Worm (Caenorhabditis elegans): ENCODE measurements around the gene col-75.
A peak's percentile ranks its signal among the peaks of the same experiment; 100 is the strongest.

The col-75 gene

ce11 chrII:6386467-6386866 is 39.6 kb upstream of the col-75 start, which contains the start of gene F58F12.4:
F58F12.4 (plus strand) TSS chrII:6386767.
- TF ChIP-seq nhr-43 (tag; optimal IDR thresholded peaks at IDR 0.05; ENCODE audit: poor library complexity, severe bottlenecking) (no peak), nhr-11 (tag; optimal IDR thresholded peaks at IDR 0.05) (no peak), ceh-28 (tag; optimal IDR thresholded peaks at IDR 0.05) (no peak), nhr-76 (tag; optimal IDR thresholded peaks at IDR 0.05) (no peak), ztf-11 (tag; optimal IDR thresholded peaks at IDR 0.05) (no peak), aly-2 (tag; optimal IDR thresholded peaks at IDR 0.05) (no peak), jun-1 (tag; optimal IDR thresholded peaks at IDR 0.05) (no peak), ZK546.5 (tag; optimal IDR thresholded peaks at IDR 0.05) (no peak), nhr-23 (tag; optimal IDR thresholded peaks at IDR 0.05) (no peak), nhr-25 (tag; optimal IDR thresholded peaks at IDR 0.05) (no peak), mml-1 (tag; optimal IDR thresholded peaks at IDR 0.05) (no peak), tbx-2 (tag; optimal IDR thresholded peaks at IDR 0.05) (no peak), fos-1 (tag; optimal IDR thresholded peaks at IDR 0.05) (no peak), ceh-82 (tag; optimal IDR thresholded peaks at IDR 0.05) (no peak)

- no peak for TF ChIP-seq egl-27 (tag; optimal IDR thresholded peaks at IDR 0.05)
- no peak for TF ChIP-seq ceh-82 (tag; optimal IDR thresholded peaks at IDR 0.05)
- TF ChIP-seq elt-3 (tag; optimal IDR thresholded peaks at IDR 0.05), result no peak
Observed at ce11 chrII:6387937-6388336, 38.2 kb upstream of the col-75 start, which contains the start of gene F58F12.2. F58F12.2 (minus strand) TSS chrII:6388037.

- no peak for TF ChIP-seq aly-2 (tag; optimal IDR thresholded peaks at IDR 0.05)
- TF ChIP-seq unc-39 (tag; optimal IDR thresholded peaks at IDR 0.05), result no peak
- no peak for TF ChIP-seq elt-1 (tag; optimal IDR thresholded peaks at IDR 0.05)
- no peak for TF ChIP-seq nhr-77 (tag; optimal IDR thresholded peaks at IDR 0.05)
- TF ChIP-seq nhr-25 (tag; optimal IDR thresholded peaks at IDR 0.05), result no peak
- TF ChIP-seq mdl-1 (tag; optimal IDR thresholded peaks at IDR 0.05), result no peak
Observed at ce11 chrII:6391195-6391594, 34.9 kb upstream of the col-75 start, which contains the start of gene F58F12.3. F58F12.3 (minus strand) TSS chrII:6391295.

ce11 chrII:6394037-6394436 is 32.1 kb upstream of the col-75 start:
- TF ChIP-seq mdl-1 (tag; optimal IDR thresholded peaks at IDR 0.05) (no peak), zag-1 (tag; optimal IDR thresholded peaks at IDR 0.05) (no peak), lin-15B (tag; optimal IDR thresholded peaks at IDR 0.05) (no peak), eor-1 (tag; optimal IDR thresholded peaks at IDR 0.05) (no peak), hmg-11 (tag; optimal IDR thresholded peaks at IDR 0.05) (no peak), jun-1 (tag; optimal IDR thresholded peaks at IDR 0.05) (no peak), snpc-4 (tag; optimal IDR thresholded peaks at IDR 0.05) (no peak), lin-39 (tag; optimal IDR thresholded peaks at IDR 0.05) (peak; percentile 50), elt-3 (tag; optimal IDR thresholded peaks at IDR 0.05) (no peak)

ce11 chrII:6398406-6398805 is 27.7 kb upstream of the col-75 start, which contains the start of gene zig-10:
zig-10 (plus strand) TSS chrII:6398706.
- TF ChIP-seq ZK546.5 (tag; optimal IDR thresholded peaks at IDR 0.05), result no peak
- no peak for TF ChIP-seq mml-1 (tag; optimal IDR thresholded peaks at IDR 0.05)
- TF ChIP-seq unc-39 (tag; optimal IDR thresholded peaks at IDR 0.05), result no peak
- no peak for TF ChIP-seq ceh-16 (tag; optimal IDR thresholded peaks at IDR 0.05)
- TF ChIP-seq eor-1 (tag; optimal IDR thresholded peaks at IDR 0.05), result no peak
- no peak for TF ChIP-seq egl-5 (tag; optimal IDR thresholded peaks at IDR 0.05)
- TF ChIP-seq nhr-77 (tag; optimal IDR thresholded peaks at IDR 0.05), result no peak
- TF ChIP-seq ceh-9 (tag; optimal IDR thresholded peaks at IDR 0.05), result no peak
- TF ChIP-seq elt-2 (tag; optimal IDR thresholded peaks at IDR 0.05), result no peak
- TF ChIP-seq lin-15B (tag; optimal IDR thresholded peaks at IDR 0.05), result no peak
- no peak for TF ChIP-seq unc-62 (GFP tag; optimal IDR thresholded peaks at IDR 0.05)

- no peak for TF ChIP-seq nhr-25 (tag; optimal IDR thresholded peaks at IDR 0.05)
- TF ChIP-seq lin-15B (tag; optimal IDR thresholded peaks at IDR 0.05), result no peak
- no peak for TF ChIP-seq ama-1 (optimal IDR thresholded peaks at IDR 0.05)
- no peak for TF ChIP-seq ztf-11 (tag; optimal IDR thresholded peaks at IDR 0.05)
- no peak for TF ChIP-seq nfya-1 (tag; optimal IDR thresholded peaks at IDR 0.05; ENCODE audit: insufficient read depth)
- TF ChIP-seq jun-1 (tag; optimal IDR thresholded peaks at IDR 0.05), result no peak
- TF ChIP-seq eor-1 (tag; optimal IDR thresholded peaks at IDR 0.05), result no peak
- TF ChIP-seq lsy-12 (tag; optimal IDR thresholded peaks at IDR 0.05), result no peak
- TF ChIP-seq snpc-4 (tag; optimal IDR thresholded peaks at IDR 0.05), result no peak
- TF ChIP-seq elt-3 (tag; optimal IDR thresholded peaks at IDR 0.05), result no peak
- TF ChIP-seq lin-39 (tag; optimal IDR thresholded peaks at IDR 0.05), result no peak
- TF ChIP-seq egl-5 (tag; optimal IDR thresholded peaks at IDR 0.05), result no peak
- no peak for TF ChIP-seq ceh-28 (tag; optimal IDR thresholded peaks at IDR 0.05)
- TF ChIP-seq unc-62 (GFP tag; optimal IDR thresholded peaks at IDR 0.05), result no peak
- no peak for TF ChIP-seq fos-1 (tag; optimal IDR thresholded peaks at IDR 0.05)
- TF ChIP-seq R02D3.7 (tag; optimal IDR thresholded peaks at IDR 0.05), result no peak
- no peak for TF ChIP-seq ceh-9 (tag; optimal IDR thresholded peaks at IDR 0.05)
- no peak for TF ChIP-seq unc-39 (tag; optimal IDR thresholded peaks at IDR 0.05)
- TF ChIP-seq ceh-16 (tag; optimal IDR thresholded peaks at IDR 0.05), result no peak
- no peak for TF ChIP-seq mml-1 (tag; optimal IDR thresholded peaks at IDR 0.05)
Observed at ce11 chrII:6401649-6402048, 24.4 kb upstream of the col-75 start, which contains the start of gene btb-2. btb-2 (plus strand) TSS chrII:6401949.
